Worm (Caenorhabditis elegans): Measurements from ENCODE around the gene Y39B6A.43.

The Y39B6A.43 gene

DNA sequence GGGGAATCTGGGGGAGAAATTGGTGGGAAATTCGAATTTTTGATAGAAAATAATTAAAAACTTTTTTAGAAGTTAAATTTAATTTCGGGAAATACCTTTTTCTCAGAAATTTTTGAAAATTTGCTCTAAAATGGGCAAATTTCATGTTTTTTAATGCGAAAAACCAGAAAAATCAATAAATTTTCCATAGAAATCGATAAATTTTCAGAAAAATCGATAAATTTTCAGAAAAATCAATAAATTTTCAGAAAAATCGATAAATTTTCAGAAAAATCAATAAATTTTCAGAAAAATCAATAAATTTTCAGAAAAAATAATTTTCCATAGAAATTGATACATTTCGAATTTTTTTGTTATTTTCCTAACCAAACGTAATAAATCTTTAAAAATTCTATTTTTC is 18.5 kb upstream of the Y39B6A.43 start:
- TF ChIP-seq blmp-1 (tag; optimal IDR thresholded peaks at IDR 0.05) (no peak), egl-27 (tag; optimal IDR thresholded peaks at IDR 0.05) (no peak), sptf-1 (tag; optimal IDR thresholded peaks at IDR 0.05) (no peak), nhr-28 (tag; optimal IDR thresholded peaks at IDR 0.05) (no peak), irx-1 (tag; optimal IDR thresholded peaks at IDR 0.05) (no peak), unc-62 (GFP tag; optimal IDR thresholded peaks at IDR 0.05) (no peak)

DNA sequence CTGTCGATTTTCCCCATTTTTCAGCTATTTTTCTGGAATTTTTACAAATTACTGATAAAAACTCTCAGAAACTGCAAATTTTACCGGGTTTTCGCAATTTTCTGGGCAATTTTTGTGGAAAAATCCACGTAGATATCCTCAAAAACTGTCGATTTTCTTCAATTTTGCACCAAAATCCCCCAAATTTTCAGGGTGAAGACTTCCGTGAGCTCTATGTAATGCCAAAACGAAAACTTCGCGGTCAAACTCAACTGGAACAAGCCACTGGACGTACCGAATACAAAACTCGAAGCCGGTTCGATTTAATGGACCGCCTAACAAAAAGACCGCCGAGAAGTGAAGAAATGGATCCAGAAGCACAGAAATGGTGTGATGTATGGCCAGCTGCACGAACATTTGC is 14.1 kb upstream of the Y39B6A.43 start:
- no peak for TF ChIP-seq efl-1 (optimal IDR thresholded peaks at IDR 0.05)
- TF ChIP-seq efl-1 (GFP tag; optimal IDR thresholded peaks at IDR 0.05 in 1 of 2) = peak in 1 of 2 experiments; percentile 50
- no peak for TF ChIP-seq nhr-71 (tag; optimal IDR thresholded peaks at IDR 0.05)

DNA sequence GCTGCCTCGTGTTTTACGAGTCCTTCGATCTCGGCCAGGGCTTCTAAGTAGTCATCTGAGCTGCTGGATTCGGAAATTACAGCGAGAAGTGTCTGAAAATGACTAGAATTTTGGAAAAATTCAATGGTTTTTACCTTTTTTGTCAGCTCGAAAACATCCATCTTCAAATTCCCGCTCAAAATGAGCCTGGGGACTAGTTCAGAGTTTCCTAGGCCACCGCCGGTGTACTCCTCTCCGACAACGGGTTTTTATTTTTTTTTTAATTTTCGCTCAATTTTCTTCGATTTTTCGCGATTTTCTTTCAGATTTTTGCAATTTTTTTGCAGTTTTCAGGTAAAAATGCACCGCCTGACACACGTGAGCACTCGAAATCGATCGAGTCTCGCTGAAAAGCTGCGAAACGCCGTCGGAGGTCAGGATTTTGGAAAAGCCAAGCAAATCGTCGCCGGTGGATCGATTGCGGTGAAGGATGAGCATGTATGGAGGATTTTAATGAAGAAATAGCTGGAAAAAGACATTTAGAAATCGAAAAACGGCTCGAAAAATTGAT is 13.4 kb upstream of the Y39B6A.43 start, which contains the start of the genes mrps-35 and sws-1:
mrps-35 (plus strand) TSS at position 327 of the 550 bp plus-strand sequence.
sws-1 (minus strand) TSS at position 500 of the 550 bp plus-strand sequence.
- TF ChIP-seq Y116A8C.19 (tag; optimal IDR thresholded peaks at IDR 0.05; ENCODE audit: borderline replicate concordance) = peak; percentile 70
- peak; percentile 34 for TF ChIP-seq lin-15B (tag; optimal IDR thresholded peaks at IDR 0.05)
- peak; percentile 92 to 94 (median 93) for TF ChIP-seq dpl-1 (GFP tag; optimal IDR thresholded peaks at IDR 0.05)
- no peak for TF ChIP-seq sptf-1 (tag; optimal IDR thresholded peaks at IDR 0.05)
- TF ChIP-seq ces-1 (GFP tag; optimal IDR thresholded peaks at IDR 0.05) = no peak
- peak; percentile 56 for TF ChIP-seq hlh-4 (tag; optimal IDR thresholded peaks at IDR 0.05)
- peak; percentile 98 for TF ChIP-seq ceh-90 (tag; optimal IDR thresholded peaks at IDR 0.05)
- no peak for TF ChIP-seq nhr-84 (tag; optimal IDR thresholded peaks at IDR 0.05)
- peak; percentile 43 for TF ChIP-seq blmp-1 (tag; optimal IDR thresholded peaks at IDR 0.05)
- no peak for TF ChIP-seq zag-1 (tag; optimal IDR thresholded peaks at IDR 0.05)
- no peak for TF ChIP-seq egl-27 (tag; optimal IDR thresholded peaks at IDR 0.05)
- TF ChIP-seq lin-35 (GFP tag; optimal IDR thresholded peaks at IDR 0.05) = peak; percentile 91 to 94
- peak; percentile 0 for TF ChIP-seq aly-2 (tag; optimal IDR thresholded peaks at IDR 0.05)
- TF ChIP-seq tlp-1 (tag; optimal IDR thresholded peaks at IDR 0.05) = no peak
- TF ChIP-seq C04F5.9 (tag; optimal IDR thresholded peaks at IDR 0.05) = peak; percentile 78
- peak; percentile 76 for TF ChIP-seq fkh-8 (tag; optimal IDR thresholded peaks at IDR 0.05)
- peak; percentile 99 for TF ChIP-seq rnt-1 (tag; optimal IDR thresholded peaks at IDR 0.05)
- peak; percentile 87 for TF ChIP-seq sox-4 (tag; optimal IDR thresholded peaks at IDR 0.05)
- TF ChIP-seq fos-1 (tag; optimal IDR thresholded peaks at IDR 0.05) = peak; percentile 35
- TF ChIP-seq ztf-11 (tag; optimal IDR thresholded peaks at IDR 0.05) = peak in 1 of 2 experiments; percentile 95
- TF ChIP-seq alr-1 (tag; optimal IDR thresholded peaks at IDR 0.05; ENCODE audit: borderline replicate concordance) = no peak
- peak; percentile 89 for TF ChIP-seq nhr-71 (tag; optimal IDR thresholded peaks at IDR 0.05)
- peak; percentile 26 for TF ChIP-seq lin-39 (tag; optimal IDR thresholded peaks at IDR 0.05)
- TF ChIP-seq nhr-47 (tag; optimal IDR thresholded peaks at IDR 0.05) = peak; percentile 92
- TF ChIP-seq C34B4.2 (tag; optimal IDR thresholded peaks at IDR 0.05) = no peak
- TF ChIP-seq sup-37 (GFP tag; optimal IDR thresholded peaks at IDR 0.05) = peak; percentile 21
- no peak for TF ChIP-seq ceh-88 (GFP tag; IDR thresholded peaks at IDR 0.05)
- peak; percentile 96 for TF ChIP-seq fkh-4 (tag; optimal IDR thresholded peaks at IDR 0.05; ENCODE audit: borderline replicate concordance)
- TF ChIP-seq ceh-82 (tag; optimal IDR thresholded peaks at IDR 0.05) = peak; percentile 20 to 79 (median 68)
- no peak for TF ChIP-seq nhr-12 (tag; optimal IDR thresholded peaks at IDR 0.05)
- TF ChIP-seq jun-1 (tag; optimal IDR thresholded peaks at IDR 0.05) = peak; percentile 3
- peak; percentile 81 for TF ChIP-seq egl-13 (tag; optimal IDR thresholded peaks at IDR 0.05)
- peak; percentile 85 for TF ChIP-seq snu-23 (GFP tag; optimal IDR thresholded peaks at IDR 0.05)
- peak; percentile 92 for TF ChIP-seq tbx-2 (tag; optimal IDR thresholded peaks at IDR 0.05)
- peak; percentile 72 to 74 for TF ChIP-seq lsy-2 (tag; optimal IDR thresholded peaks at IDR 0.05)
- peak; percentile 72 to 95 for TF ChIP-seq efl-1 (optimal IDR thresholded peaks at IDR 0.05)
- TF ChIP-seq efl-1 (GFP tag; optimal IDR thresholded peaks at IDR 0.05 in 1 of 2) = peak; percentile 94 to 99
- no peak for TF ChIP-seq nhr-28 (tag; optimal IDR thresholded peaks at IDR 0.05)
- peak; percentile 76 for TF ChIP-seq ceh-8 (GFP tag; optimal IDR thresholded peaks at IDR 0.05)
- peak; percentile 69 for TF ChIP-seq lin-13 (GFP tag; optimal IDR thresholded peaks at IDR 0.05)
- no peak for TF ChIP-seq lin-14 (GFP tag; optimal IDR thresholded peaks at IDR 0.05)
- peak; percentile 47 for TF ChIP-seq skn-1 (tag; optimal IDR thresholded peaks at IDR 0.05)
- peak; percentile 92 for TF ChIP-seq pax-3 (tag; optimal IDR thresholded peaks at IDR 0.05)
- peak; percentile 94 for TF ChIP-seq lir-3 (tag; optimal IDR thresholded peaks at IDR 0.05; ENCODE audit: poor library complexity)
- TF ChIP-seq nhr-20 (tag; optimal IDR thresholded peaks at IDR 0.05) = peak; percentile 79

Measured in whole organism, L1 larva.